Fruit fly (Drosophila melanogaster) whole organism, prepupa: Measurements from ENCODE around the gene CG43245.

Source experiments
- CG11762 ChIP-seq: fragments of 200-800 bp; sonication (Bioruptor generic); optimal IDR thresholded peaks from 3 replicates; lab custom pipeline; 2016; ENCODE audit warnings: missing biosample characterization, missing genetic modification characterization; ENCODE audit not compliant: insufficient read depth
- CG8632 ChIP-seq: fragments of 200-800 bp; sonication (Bioruptor generic); optimal IDR thresholded peaks from 3 replicates; lab custom pipeline; 2016; ENCODE audit warnings: missing biosample characterization, missing genetic modification characterization
- OdsH ChIP-seq: fragments of 200-800 bp; sonication (Bioruptor generic); optimal IDR thresholded peaks from 3 replicates; lab custom pipeline; 2016; ENCODE audit warnings: missing biosample characterization, missing genetic modification characterization

DNA sequence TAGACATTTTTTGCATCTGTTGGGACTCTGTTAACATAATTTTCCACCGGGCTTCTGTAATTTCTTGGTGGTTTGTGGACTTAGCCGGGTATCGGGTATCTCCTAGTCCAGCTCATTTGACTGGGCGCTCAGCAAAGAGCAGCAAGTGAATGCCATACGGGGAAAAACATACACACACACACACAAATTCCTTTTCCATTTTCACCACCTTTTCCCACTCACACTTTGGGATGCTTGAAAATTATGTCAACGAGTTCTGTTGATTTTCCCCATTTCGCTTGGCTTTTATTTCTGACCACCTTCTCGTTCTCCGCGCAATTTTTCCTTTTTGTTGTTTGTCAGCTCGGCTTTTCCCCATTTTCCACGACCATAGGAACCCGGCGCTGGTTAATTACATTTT lies 40.2 kb downstream of the CG43245 start:
- no peak for TF ChIP-seq CG8632 (GFP tag; lab: Kevin White, UChicago)
- no peak for TF ChIP-seq OdsH (GFP tag; lab: Kevin White, UChicago)
- no peak for TF ChIP-seq CG11762
